Worm (Caenorhabditis elegans) whole organism, L4/young adult: ENCODE results near the gene C55B6.5.

Experiments
- W03F9.2 ChIP-seq: fragments of 150-350 bp; optimal IDR thresholded peaks from 2 replicates; lab custom pipeline; 2014; ENCODE audit warnings: missing biosample characterization, missing genetic modification characterization
- dao-5 ChIP-seq: sonication (generic microtip); optimal IDR thresholded peaks from 2 replicates; lab custom pipeline; 2016; ENCODE audit warnings: missing genotype, missing genetic modification characterization, moderate library complexity, missing compliant biosample characterization
- him-1 ChIP-seq: sonication (generic microtip); optimal IDR thresholded peaks from 2 replicates; lab custom pipeline; 2016; ENCODE audit warnings: missing genotype, missing genetic modification reagents, missing genetic modification characterization, missing compliant biosample characterization

ce11 chrX:7236717-7237116, 31.6 kb upstream of the C55B6.5 start:
- no peak for TF ChIP-seq dao-5
- no peak for TF ChIP-seq him-1 (tag; lab: Kevin White, UChicago)
- TF ChIP-seq W03F9.2 (tag; lab: Kevin White, UChicago): no peak
